Fruit fly (Drosophila melanogaster) whole organism, wandering third instar larva: Measurements from ENCODE around the gene CG10581.

Source experiments
- Abd-B ChIP-seq: fragments of >200 bp; optimal IDR thresholded peaks from 2 replicates; lab custom pipeline; 2017; ENCODE audit warnings: missing biosample characterization, missing genetic modification characterization
- CG32264 ChIP-seq: fragments of 200-800 bp; sonication (Bioruptor generic); optimal IDR thresholded peaks from 2 replicates; lab custom pipeline; 2016; ENCODE audit warnings: missing biosample characterization, missing genetic modification characterization
- Dfd ChIP-seq: fragments of >200 bp; optimal IDR thresholded peaks from 2 replicates; lab custom pipeline; 2017; ENCODE audit warnings: missing biosample characterization, missing genetic modification characterization
- Hnf4 ChIP-seq: fragments of 200-800 bp; sonication (Bioruptor generic); optimal IDR thresholded peaks from 2 replicates; lab custom pipeline; 2016; ENCODE audit warnings: missing biosample characterization, mild to moderate bottlenecking, missing genetic modification characterization
- Vsx2 ChIP-seq: fragments of 200-300, 225-300 bp; sonication (Bioruptor generic); optimal IDR thresholded peaks from 2 replicates; lab custom pipeline; 2018; ENCODE audit warnings: missing biosample characterization, missing genetic modification characterization; ENCODE audit not compliant: partially characterized antibody
- br ChIP-seq: fragments of 200-800 bp; sonication (Bioruptor generic); optimal IDR thresholded peaks from 2 replicates; lab custom pipeline; 2016; ENCODE audit warnings: missing biosample characterization, missing genetic modification characterization
- brk ChIP-seq: fragments of 200-800 bp; sonication (Bioruptor generic); optimal IDR thresholded peaks from 2 replicates; lab custom pipeline; 2016; ENCODE audit warnings: missing biosample characterization, mild to moderate bottlenecking, missing genetic modification characterization
- fru ChIP-seq: fragments of 200-800 bp; sonication (Bioruptor generic); optimal IDR thresholded peaks from 3 replicates; lab custom pipeline; 2016; ENCODE audit warnings: missing biosample characterization, mild to moderate bottlenecking, missing genetic modification characterization
- h ChIP-seq: fragments of 200-800 bp; sonication (Bioruptor generic); optimal IDR thresholded peaks from 3 replicates; lab custom pipeline; 2016; ENCODE audit warnings: missing biosample characterization, mild to moderate bottlenecking, missing genetic modification characterization
- psq ChIP-seq: fragments of 200-800 bp; sonication (Bioruptor generic); optimal IDR thresholded peaks from 3 replicates; lab custom pipeline; 2017; ENCODE audit warnings: missing biosample characterization, mild to moderate bottlenecking, missing genetic modification characterization, moderate library complexity
- sage ChIP-seq: fragments of 200-800 bp; sonication (Bioruptor generic); optimal IDR thresholded peaks from 2 replicates; lab custom pipeline; 2016; ENCODE audit warnings: missing biosample characterization, mild to moderate bottlenecking, missing genetic modification characterization
- sv ChIP-seq: fragments of 200-800 bp; sonication (Bioruptor generic); optimal IDR thresholded peaks from 3 replicates; lab custom pipeline; 2016; ENCODE audit warnings: missing biosample characterization, missing genetic modification characterization
- usp ChIP-seq: fragments of >200 bp; optimal IDR thresholded peaks from 2 replicates; lab custom pipeline; 2017; ENCODE audit warnings: missing biosample characterization, missing genetic modification characterization

dm6 chr3L:21050068-21050736 lies 16.2 kb upstream of the CG10581 start:
- TF ChIP-seq usp (GFP tag; lab: Kevin White, UChicago) (no peak), fru (GFP tag; lab: Kevin White, UChicago) (no peak), psq (no peak), brk (GFP tag; lab: Kevin White, UChicago) (no peak), CG32264 (no peak), Dfd (GFP tag; lab: Kevin White, UChicago) (no peak), br (GFP tag; lab: Kevin White, UChicago) (no peak), Vsx2 (GFP tag; lab: Kevin White, UChicago) (no peak), h (no peak), sage (GFP tag; lab: Kevin White, UChicago) (no peak), Hnf4 (GFP tag; lab: Kevin White, UChicago) (no peak), Abd-B (GFP tag; lab: Kevin White, UChicago) (no peak), sv (no peak)
